Fruit fly (Drosophila melanogaster): ENCODE measurements around the gene CG13760.

The CG13760 gene

dm6 chrX:2593753-2594096 is 8.2 kb upstream of the CG13760 start (continued):
- TF ChIP-seq fd102C (GFP tag; optimal IDR thresholded peaks at IDR 0.05), result no peak
- peak; percentile 93 for TF ChIP-seq CG12659 (GFP tag; optimal IDR thresholded peaks at IDR 0.05)
- TF ChIP-seq D19B (GFP tag; optimal IDR thresholded peaks at IDR 0.05), result peak; percentile 85
- TF ChIP-seq grau (tag; optimal IDR thresholded peaks at IDR 0.05), result peak; percentile 98
- TF ChIP-seq CG13296 (GFP tag; optimal IDR thresholded peaks at IDR 0.05), result peak; percentile 86
- TF ChIP-seq trh (GFP tag; optimal IDR thresholded peaks at IDR 0.05), result peak; percentile 63
- no peak for TF ChIP-seq Sin3A (optimal IDR thresholded peaks at IDR 0.05)
- TF ChIP-seq Trl (optimal IDR thresholded peaks at IDR 0.05), result no peak
- TF ChIP-seq Trl (GFP tag; optimal IDR thresholded peaks at IDR 0.05), result peak; percentile 91
- TF ChIP-seq HLH4C (GFP tag; IDR thresholded peaks at IDR 0.05; ENCODE audit: partially characterized antibody), result no peak
- TF ChIP-seq tio (GFP tag; optimal IDR thresholded peaks at IDR 0.05), result peak; percentile 82
- peak; percentile 91 for TF ChIP-seq seq (GFP tag; IDR thresholded peaks at IDR 0.05)
- peak; percentile 84 for TF ChIP-seq ab (GFP tag; optimal IDR thresholded peaks at IDR 0.05)
- TF ChIP-seq otp (GFP tag; IDR thresholded peaks at IDR 0.05), result peak; percentile 94
- TF ChIP-seq crp (GFP tag; optimal IDR thresholded peaks at IDR 0.05), result peak in 1 of 2 experiments; percentile 39
- peak; percentile 66 for TF ChIP-seq CG10462 (GFP tag; optimal IDR thresholded peaks at IDR 0.05)
- no peak for TF ChIP-seq lov (optimal IDR thresholded peaks at IDR 0.05)
- TF ChIP-seq lov (GFP tag; IDR thresholded peaks at IDR 0.05), result peak; percentile 85; the same call in 2 of the 3 replicates
- TF ChIP-seq MBD-R2 (GFP tag; IDR thresholded peaks at IDR 0.05), result peak; percentile 88
- peak; percentile 93 for TF ChIP-seq Rx (GFP tag; IDR thresholded peaks at IDR 0.05)
- TF ChIP-seq Lim3 (GFP tag; IDR thresholded peaks at IDR 0.05), result peak; percentile 75
- TF ChIP-seq CG4360 (GFP tag; IDR thresholded peaks at IDR 0.05), result peak; percentile 67
- TF ChIP-seq da (GFP tag; optimal IDR thresholded peaks at IDR 0.05), result peak; percentile 66
- TF ChIP-seq nerfin-2 (GFP tag; IDR thresholded peaks at IDR 0.05; ENCODE audit: partially characterized antibody), result no peak
- peak; percentile 90 for TF ChIP-seq CG30403 (GFP tag; optimal IDR thresholded peaks at IDR 0.05)
- no peak for TF ChIP-seq Lhr (GFP tag; optimal IDR thresholded peaks at IDR 0.05)
- TF ChIP-seq YL-1 (GFP tag; optimal IDR thresholded peaks at IDR 0.05), result peak; percentile 47
- no peak for TF ChIP-seq CG7745 (tag; optimal IDR thresholded peaks at IDR 0.05)
- peak; percentile 77 for TF ChIP-seq CG10979 (tag; optimal IDR thresholded peaks at IDR 0.05)
- peak; percentile 60 for TF ChIP-seq CG15073 (GFP tag; optimal IDR thresholded peaks at IDR 0.05)
- peak; percentile 82 for TF ChIP-seq CG1602 (GFP tag; optimal IDR thresholded peaks at IDR 0.05)
- peak; percentile 41; the same call in 1 of the 2 replicates for TF ChIP-seq Dip2 (GFP tag; IDR thresholded peaks at IDR 0.05)
- peak; percentile 14 for TF ChIP-seq trem (tag; optimal IDR thresholded peaks at IDR 0.05)
- TF ChIP-seq sna (GFP tag; IDR thresholded peaks at IDR 0.05; ENCODE audit: partially characterized antibody), result no peak
- TF ChIP-seq ATbp (GFP tag; optimal IDR thresholded peaks at IDR 0.05), result peak; percentile 80
- TF ChIP-seq jumu (GFP tag; optimal IDR thresholded peaks at IDR 0.05), result peak; percentile 91
- TF ChIP-seq HLH3B (GFP tag; IDR thresholded peaks at IDR 0.05), result peak; percentile 94
- TF ChIP-seq Usf (GFP tag; optimal IDR thresholded peaks at IDR 0.05), result peak; percentile 82
- no peak for TF ChIP-seq pfk (GFP tag; optimal IDR thresholded peaks at IDR 0.05)
- TF ChIP-seq dati (GFP tag; IDR thresholded peaks at IDR 0.05), result peak; percentile 78
- peak; percentile 88 for TF ChIP-seq CG17361 (GFP tag; IDR thresholded peaks at IDR 0.05)
- peak; percentile 91 for TF ChIP-seq CG6813 (GFP tag; optimal IDR thresholded peaks at IDR 0.05)
- peak; percentile 62 for TF ChIP-seq CG8281 (tag; optimal IDR thresholded peaks at IDR 0.05)
- peak; percentile 88 for TF ChIP-seq CG12942 (GFP tag; optimal IDR thresholded peaks at IDR 0.05)
- TF ChIP-seq slou (GFP tag; optimal IDR thresholded peaks at IDR 0.05), result peak; percentile 79
- TF ChIP-seq CG1233 (GFP tag; optimal IDR thresholded peaks at IDR 0.05), result peak; percentile 83
- TF ChIP-seq CG17802 (tag; optimal IDR thresholded peaks at IDR 0.05), result peak; percentile 53
- peak; percentile 90 for TF ChIP-seq pum (GFP tag; optimal IDR thresholded peaks at IDR 0.05)
- no peak for TF ChIP-seq CG7963 (GFP tag; IDR thresholded peaks at IDR 0.05; ENCODE audit: partially characterized antibody)
- TF ChIP-seq CG16863 (GFP tag; optimal IDR thresholded peaks at IDR 0.05), result peak; percentile 84
- peak; percentile 86 for TF ChIP-seq ssp (GFP tag; IDR thresholded peaks at IDR 0.05)
- peak; percentile 93 for TF ChIP-seq Fer3 (tag; optimal IDR thresholded peaks at IDR 0.05)

Measured in whole organism, embryonic.